Worm (Caenorhabditis elegans) whole organism, young adult: ENCODE data around the gene F26D2.14.

Source experiments
- C17E4.6 ChIP-seq: fragments of 200-800 bp; sonication (Bioruptor generic); IDR thresholded peaks from 2 replicates; pipeline ENCODE4 v1.3.6; 2022; ENCODE audit warnings: missing genetic modification reagents, missing genetic modification characterization, missing compliant biosample characterization
- Y53G8AR.9 ChIP-seq: fragments of 200-800 bp; sonication (Bioruptor generic); conservative IDR thresholded peaks from 2 replicates; pipeline ENCODE4 v1.3.6; 2022; ENCODE audit warnings: missing genetic modification reagents, missing genetic modification characterization, missing compliant biosample characterization
- attf-6 ChIP-seq: fragments of 200-800 bp; sonication (Bioruptor generic); IDR thresholded peaks from 2 replicates; pipeline ENCODE4 v1.3.6; 2022; ENCODE audit warnings: missing genetic modification reagents, missing genetic modification characterization, missing compliant biosample characterization
- ceh-27 ChIP-seq: fragments of 200-800 bp; sonication (Bioruptor generic); optimal IDR thresholded peaks from 2 replicates; lab custom pipeline; 2018; ENCODE audit warnings: mild to moderate bottlenecking, missing genetic modification characterization, moderate library complexity, missing compliant biosample characterization
- egl-44 ChIP-seq: fragments of 200-800 bp; sonication (Bioruptor generic); IDR thresholded peaks from 2 replicates; pipeline ENCODE4 v1.3.6; 2022; ENCODE audit warnings: missing genetic modification reagents, missing genetic modification characterization, missing compliant biosample characterization
- egrh-3 ChIP-seq: fragments of 200-800 bp; sonication (Bioruptor generic); IDR thresholded peaks from 2 replicates; pipeline ENCODE4 v1.3.6; 2022; ENCODE audit warnings: missing genetic modification reagents, missing genetic modification characterization, missing compliant biosample characterization
- ets-4 ChIP-seq: fragments of 200-800 bp; sonication (Bioruptor generic); optimal IDR thresholded peaks from 2 replicates; lab custom pipeline; 2018; ENCODE audit warnings: mild to moderate bottlenecking, missing genetic modification characterization, missing compliant biosample characterization
- him-1 ChIP-seq: sonication (generic microtip); optimal IDR thresholded peaks from 2 replicates; lab custom pipeline; 2016; ENCODE audit warnings: missing genotype, missing genetic modification reagents, missing genetic modification characterization, missing compliant biosample characterization
- mes-4 ChIP-seq: sonication (generic microtip); optimal IDR thresholded peaks from 2 replicates; lab custom pipeline; 2016; ENCODE audit warnings: missing genotype, missing genetic modification characterization, missing compliant biosample characterization
- nhr-27 ChIP-seq: fragments of 200-800 bp; sonication (Bioruptor generic); optimal IDR thresholded peaks from 2 replicates; lab custom pipeline; 2018; ENCODE audit warnings: mild to moderate bottlenecking, missing genetic modification characterization, moderate library complexity, missing compliant biosample characterization
- sptf-2 ChIP-seq: fragments of 200-800 bp; sonication (Bioruptor generic); optimal IDR thresholded peaks from 2 replicates; lab custom pipeline; 2018; ENCODE audit warnings: mild to moderate bottlenecking, missing genetic modification characterization, missing compliant biosample characterization
- tbp1 ChIP-seq: fragments of 200-800 bp; sonication (Bioruptor generic); optimal IDR thresholded peaks from 2 replicates; lab custom pipeline; 2018; ENCODE audit warnings: mild to moderate bottlenecking, missing genetic modification characterization, missing compliant biosample characterization
- zfh-2 ChIP-seq: fragments of 200-800 bp; sonication (Bioruptor generic); conservative IDR thresholded peaks from 2 replicates; pipeline ENCODE4 v1.3.6; 2022; ENCODE audit warnings: missing genetic modification reagents, missing genetic modification characterization, missing compliant biosample characterization
- ztf-22 ChIP-seq: fragments of 200-800 bp; sonication (Bioruptor generic); optimal IDR thresholded peaks from 2 replicates; lab custom pipeline; 2018; ENCODE audit warnings: mild to moderate bottlenecking, missing genetic modification characterization, moderate library complexity, missing compliant biosample characterization

DNA sequence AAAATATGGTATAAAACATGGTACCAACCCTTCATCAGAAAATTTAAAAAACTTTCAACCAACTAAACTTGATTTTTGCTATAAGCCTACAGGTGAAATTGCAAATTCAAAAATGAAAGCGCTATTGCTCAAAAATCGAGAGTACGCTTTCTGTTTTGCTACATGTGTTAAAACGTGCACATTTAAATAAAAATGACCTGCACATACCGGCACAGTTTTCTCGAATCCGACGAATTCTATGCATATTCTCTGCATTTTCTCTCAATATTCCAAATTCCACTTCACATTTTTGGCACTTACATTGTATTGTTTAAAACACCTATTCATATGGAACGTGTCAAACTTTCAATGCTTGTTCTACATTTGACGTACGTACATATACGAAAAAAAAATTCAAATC, 25.1 kb upstream of the F26D2.14 start, which contains the start of gene srh-145:
- no peak for TF ChIP-seq ceh-27 (GFP tag; lab: Kevin White, UChicago)
- TF ChIP-seq ets-4 (GFP tag; lab: Kevin White, UChicago), result no peak
- no peak for TF ChIP-seq tbp1
- no peak for TF ChIP-seq nhr-27 (tag; lab: Kevin White, UChicago)
- TF ChIP-seq sptf-2, result no peak
- TF ChIP-seq mes-4 (tag; lab: Kevin White, UChicago), result no peak
- no peak for TF ChIP-seq egrh-3 (GFP tag; lab: Robert Waterston, UW)
- TF ChIP-seq C17E4.6 (GFP tag; lab: Robert Waterston, UW), result no peak
- TF ChIP-seq attf-6 (GFP tag; lab: Robert Waterston, UW), result no peak
- TF ChIP-seq Y53G8AR.9 (GFP tag; lab: Robert Waterston, UW), result no peak
- TF ChIP-seq zfh-2 (GFP tag; lab: Robert Waterston, UW), result no peak
- TF ChIP-seq him-1 (tag; lab: Kevin White, UChicago), result no peak
- no peak for TF ChIP-seq ztf-22 (GFP tag; lab: Kevin White, UChicago)
- no peak for TF ChIP-seq egl-44 (GFP tag; lab: Robert Waterston, UW)
